Worm (Caenorhabditis elegans) whole organism, L2 larva: ENCODE data around the gene F40F8.4.

Source experiments
- C34F6.9 ChIP-seq: fragments of 150-350 bp; optimal IDR thresholded peaks from 2 replicates; lab custom pipeline; 2014; ENCODE audit warnings: missing biosample characterization, missing genetic modification characterization
- F13H6.1 ChIP-seq: sonication (generic microtip); optimal IDR thresholded peaks from 2 replicates; lab custom pipeline; 2016; ENCODE audit warnings: missing genetic modification characterization, missing compliant biosample characterization
- R02D3.7 ChIP-seq: fragments of 150-350 bp; optimal IDR thresholded peaks from 2 replicates; lab custom pipeline; 2014; ENCODE audit warnings: missing biosample characterization, missing genetic modification characterization
- Y55F3AM.14 ChIP-seq: fragments of 200-800 bp; sonication (Bioruptor generic); optimal IDR thresholded peaks from 2 replicates; lab custom pipeline; 2018; ENCODE audit warnings: mild to moderate bottlenecking, missing genetic modification characterization, missing compliant biosample characterization
- ZK546.5 ChIP-seq: sonication (generic microtip); optimal IDR thresholded peaks from 2 replicates; lab custom pipeline; 2017; ENCODE audit warnings: missing biosample characterization, missing genetic modification characterization
- alr-1 ChIP-seq: fragments of 150-350 bp; optimal IDR thresholded peaks from 2 replicates; lab custom pipeline; 2014; ENCODE audit warnings: missing biosample characterization, missing genetic modification characterization
- aly-2 ChIP-seq: fragments of 150-350 bp; optimal IDR thresholded peaks from 2 replicates; lab custom pipeline; 2014; ENCODE audit warnings: missing biosample characterization, missing genetic modification characterization
- ama-1 ChIP-seq: fragments of 150-350 bp; optimal IDR thresholded peaks from 2 replicates; lab custom pipeline; 2018; ENCODE audit warnings: inconsistent platforms
- blmp-1 ChIP-seq: sonication (generic microtip); optimal IDR thresholded peaks from 2 replicates; lab custom pipeline; 2017; ENCODE audit warnings: missing genetic modification characterization, mild to moderate bottlenecking, missing compliant biosample characterization, antibody characterized with exemption, moderate library complexity; ENCODE audit not compliant: insufficient read depth
- ceh-16 ChIP-seq: fragments of 150-350 bp; optimal IDR thresholded peaks from 2 replicates; lab custom pipeline; 2014; ENCODE audit warnings: missing biosample characterization, missing genetic modification characterization
- ceh-82 ChIP-seq: fragments of 150-350 bp; optimal IDR thresholded peaks from 2 replicates; lab custom pipeline; 2014; ENCODE audit warnings: missing biosample characterization, missing genetic modification characterization
- crh-2 ChIP-seq: sonication (generic microtip); optimal IDR thresholded peaks from 2 replicates; lab custom pipeline; 2017; ENCODE audit warnings: missing biosample characterization, missing genetic modification characterization
- dmd-4 ChIP-seq: sonication (generic microtip); optimal IDR thresholded peaks from 2 replicates; lab custom pipeline; 2017; ENCODE audit warnings: missing biosample characterization, missing genetic modification characterization
- egl-27 ChIP-seq: sonication (generic microtip); optimal IDR thresholded peaks from 3 replicates; lab custom pipeline; 2017; ENCODE audit warnings: missing biosample characterization, missing genetic modification reagents, missing genetic modification characterization
- elt-1 ChIP-seq: fragments of 150-350 bp; optimal IDR thresholded peaks from 2 replicates; lab custom pipeline; 2014; ENCODE audit warnings: missing biosample characterization, missing genetic modification characterization
- elt-3 ChIP-seq: sonication (generic microtip); optimal IDR thresholded peaks from 2 replicates; lab custom pipeline; 2017; ENCODE audit warnings: missing biosample characterization, missing genetic modification characterization
- fos-1 ChIP-seq: fragments of 150-350 bp; optimal IDR thresholded peaks from 2 replicates; lab custom pipeline; 2014; ENCODE audit warnings: missing biosample characterization, missing genetic modification characterization
- gmeb-1 ChIP-seq: fragments of 150-350 bp; optimal IDR thresholded peaks from 2 replicates; lab custom pipeline; 2014; ENCODE audit warnings: missing biosample characterization, missing genetic modification characterization
- lin-13 ChIP-seq: fragments of 150-350 bp; optimal IDR thresholded peaks from 2 replicates; lab custom pipeline; 2014; ENCODE audit warnings: missing biosample characterization, missing genetic modification reagents, missing genetic modification characterization
- lin-39 ChIP-seq: fragments of 150-350 bp; optimal IDR thresholded peaks from 2 replicates; lab custom pipeline; 2014; ENCODE audit warnings: missing biosample characterization, missing genetic modification reagents, missing genetic modification characterization
- lsy-2 ChIP-seq, 2 experiments: fragments of 150-350 bp in 1 of 2; sonication (generic microtip) in 1 of 2; optimal IDR thresholded peaks; 2 replicates each; lab custom pipeline; 2014 to 2017; ENCODE audit warnings: missing biosample characterization in 2 of 2, missing genetic modification characterization in 2 of 2
- mab-5 ChIP-seq: fragments of 150-350 bp; optimal IDR thresholded peaks from 2 replicates; lab custom pipeline; 2014; ENCODE audit warnings: missing biosample characterization, missing genetic modification characterization
- mbf-1 ChIP-seq: sonication (generic microtip); optimal IDR thresholded peaks from 2 replicates; lab custom pipeline; 2017; ENCODE audit warnings: missing biosample characterization, missing genetic modification characterization
- mdl-1 ChIP-seq, 2 experiments: fragments of 150-350 bp in 1 of 2; sonication (generic microtip) in 1 of 2; optimal IDR thresholded peaks; 2 replicates each; lab custom pipeline; 2017; ENCODE audit warnings: missing biosample characterization in 2 of 2, missing genetic modification characterization in 2 of 2
- nhr-10 ChIP-seq: sonication (generic microtip); optimal IDR thresholded peaks from 2 replicates; lab custom pipeline; 2017; ENCODE audit warnings: missing biosample characterization, missing genetic modification characterization
- nhr-11 ChIP-seq: fragments of 150-350 bp; optimal IDR thresholded peaks from 2 replicates; lab custom pipeline; 2014; ENCODE audit warnings: missing biosample characterization, missing genetic modification characterization
- nhr-12 ChIP-seq: fragments of 150-350 bp; optimal IDR thresholded peaks from 2 replicates; lab custom pipeline; 2014; ENCODE audit warnings: missing biosample characterization, missing genetic modification characterization
- nhr-129 ChIP-seq: fragments of 150-350 bp; optimal IDR thresholded peaks from 2 replicates; lab custom pipeline; 2014; ENCODE audit warnings: missing biosample characterization, missing genetic modification characterization
- nhr-21 ChIP-seq: fragments of 150-350 bp; optimal IDR thresholded peaks from 2 replicates; lab custom pipeline; 2014; ENCODE audit warnings: missing biosample characterization, missing genetic modification characterization
- nhr-23 ChIP-seq: fragments of 150-350 bp; optimal IDR thresholded peaks from 2 replicates; lab custom pipeline; 2014; ENCODE audit warnings: missing biosample characterization, missing genetic modification reagents, missing genetic modification characterization
- nhr-237 ChIP-seq: fragments of 150-350 bp; optimal IDR thresholded peaks from 2 replicates; lab custom pipeline; 2014; ENCODE audit warnings: missing biosample characterization, missing genetic modification characterization
- nhr-25 ChIP-seq: fragments of 150-350 bp; sonication (generic microtip); optimal IDR thresholded peaks from 3 replicates; lab custom pipeline; 2014; ENCODE audit warnings: missing biosample characterization, missing genetic modification characterization
- nhr-6 ChIP-seq: fragments of 150-350 bp; optimal IDR thresholded peaks from 2 replicates; lab custom pipeline; 2014; ENCODE audit warnings: missing biosample characterization, missing genetic modification characterization
- nhr-77 ChIP-seq: fragments of 150-350 bp; optimal IDR thresholded peaks from 2 replicates; lab custom pipeline; 2014; ENCODE audit warnings: missing biosample characterization, missing genetic modification characterization
- peb-1 ChIP-seq: fragments of 150-350 bp; optimal IDR thresholded peaks from 2 replicates; lab custom pipeline; 2014; ENCODE audit warnings: missing biosample characterization, missing genetic modification characterization
- sem-4 ChIP-seq: fragments of 150-350 bp; optimal IDR thresholded peaks from 2 replicates; lab custom pipeline; 2014; ENCODE audit warnings: missing biosample characterization, missing genetic modification reagents, missing genetic modification characterization
- sma-3 ChIP-seq: sonication (generic microtip); optimal IDR thresholded peaks from 2 replicates; lab custom pipeline; 2016; ENCODE audit warnings: missing genetic modification reagents, missing genetic modification characterization, missing compliant biosample characterization
- sma-9 ChIP-seq, 2 experiments: fragments of 150-350 bp in 1 of 2; sonication (generic microtip) in 1 of 2; optimal IDR thresholded peaks; 2 replicates each; lab custom pipeline; 2014 to 2016; ENCODE audit warnings: missing genetic modification characterization in 2 of 2, mild to moderate bottlenecking in 1 of 2, missing biosample characterization in 1 of 2, missing compliant biosample characterization in 1 of 2, missing genetic modification reagents in 1 of 2, moderate library complexity in 1 of 2
- snpc-4 ChIP-seq: fragments of 150-350 bp; optimal IDR thresholded peaks from 2 replicates; lab custom pipeline; 2014; ENCODE audit warnings: missing biosample characterization, missing genetic modification characterization
- unc-39 ChIP-seq: fragments of 150-350 bp; optimal IDR thresholded peaks from 2 replicates; lab custom pipeline; 2014; ENCODE audit warnings: missing biosample characterization, missing genetic modification characterization
- unc-62 ChIP-seq: fragments of 150-350 bp; optimal IDR thresholded peaks from 2 replicates; lab custom pipeline; 2014; ENCODE audit warnings: missing biosample characterization, missing genetic modification reagents, missing genetic modification characterization
- zag-1 ChIP-seq: fragments of 150-350 bp; optimal IDR thresholded peaks from 2 replicates; lab custom pipeline; 2014; ENCODE audit warnings: missing biosample characterization, missing genetic modification characterization
- ztf-1 ChIP-seq: fragments of 200-800 bp; sonication (Bioruptor generic); conservative IDR thresholded peaks from 2 replicates; pipeline ENCODE4 v1.3.6; 2022; ENCODE audit warnings: missing genetic modification characterization, missing compliant biosample characterization
- ztf-11 ChIP-seq: sonication (generic microtip); optimal IDR thresholded peaks from 2 replicates; lab custom pipeline; 2017; ENCODE audit warnings: missing biosample characterization, missing genetic modification characterization
- ztf-4 ChIP-seq: fragments of 150-350 bp; optimal IDR thresholded peaks from 2 replicates; lab custom pipeline; 2014; ENCODE audit warnings: missing biosample characterization, missing genetic modification characterization

The F40F8.4 gene

ce11 chrII:11101171-11101570 is 38.9 kb downstream of the F40F8.4 start:
- TF ChIP-seq dmd-4 (tag; lab: Kevin White, UChicago) = no peak
- TF ChIP-seq ztf-4 (tag; lab: Kevin White, UChicago) = no peak
- no peak for TF ChIP-seq sma-3 (GFP tag; lab: Kevin White, UChicago)
- no peak for TF ChIP-seq blmp-1 (tag; lab: Kevin White, UChicago)
- no peak for TF ChIP-seq nhr-237 (tag; lab: Kevin White, UChicago)
- no peak for TF ChIP-seq mdl-1 (tag; optimal IDR thresholded peaks at IDR 0.05; lab: Kevin White, UChicago)
- TF ChIP-seq, all 48 proteins: peak for 0

DNA sequence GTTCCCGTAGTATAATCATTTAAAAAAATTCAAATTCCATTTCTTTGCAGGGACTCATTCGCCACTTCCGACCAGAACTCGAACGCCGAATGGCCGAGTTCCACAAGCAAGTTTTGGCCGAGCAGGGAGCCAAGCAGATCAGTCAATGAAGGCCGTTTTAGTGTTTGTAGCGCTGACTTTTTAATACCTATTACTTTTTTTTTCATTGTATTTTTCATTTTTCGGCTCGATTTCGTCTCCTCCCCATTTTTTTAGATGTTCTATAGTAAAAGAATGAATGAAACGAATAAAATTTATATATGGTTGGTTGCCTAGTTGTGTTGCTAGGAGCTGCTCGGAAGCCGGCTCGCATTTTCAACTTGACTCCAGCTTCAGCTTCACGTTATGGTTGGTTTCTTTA is 40.2 kb downstream of the F40F8.4 start, which contains the start of gene C09H10.4:
TSS of gene C09H10.4 (plus strand) at position 301 of the 400 bp plus-strand sequence.
- no peak for TF ChIP-seq ZK546.5 (tag; lab: Kevin White, UChicago)
- no peak for TF ChIP-seq nhr-10 (tag; lab: Kevin White, UChicago)
- TF ChIP-seq ceh-82 (tag; lab: Kevin White, UChicago) = no peak
- TF ChIP-seq ceh-16 (tag; lab: Kevin White, UChicago) = no peak
- TF ChIP-seq R02D3.7 (tag; lab: Kevin White, UChicago) = no peak
- TF ChIP-seq peb-1 (tag; lab: Kevin White, UChicago) = no peak
- TF ChIP-seq egl-27 (tag; lab: Kevin White, UChicago) = no peak
- no peak for TF ChIP-seq alr-1
- TF ChIP-seq mab-5 (tag; lab: Kevin White, UChicago) = no peak
- no peak for TF ChIP-seq ztf-4 (tag; lab: Kevin White, UChicago)
- no peak for TF ChIP-seq elt-3
- TF ChIP-seq sem-4 (tag; lab: Kevin White, UChicago) = no peak
- no peak for TF ChIP-seq nhr-23 (tag; lab: Kevin White, UChicago)
- no peak for TF ChIP-seq aly-2
- no peak for TF ChIP-seq nhr-237 (tag; lab: Kevin White, UChicago)
- TF ChIP-seq crh-2 (tag; lab: Kevin White, UChicago) = no peak
- no peak for TF ChIP-seq snpc-4
- TF ChIP-seq nhr-6 (tag; lab: Kevin White, UChicago) = no peak
- no peak for TF ChIP-seq lsy-2 (tag; optimal IDR thresholded peaks at IDR 0.05; lab: Kevin White, UChicago)

- TF ChIP-seq mab-5 (tag; lab: Kevin White, UChicago) (peak; percentile 30), sma-3 (GFP tag; lab: Kevin White, UChicago) (peak; percentile 80), dmd-4 (tag; lab: Kevin White, UChicago) (no peak), lin-39 (no peak), nhr-77 (no peak), ZK546.5 (tag; lab: Kevin White, UChicago) (peak; percentile 33), mbf-1 (tag; lab: Kevin White, UChicago) (no peak), alr-1 (no peak), zag-1 (tag; lab: Kevin White, UChicago) (peak; percentile 66), ztf-4 (tag; lab: Kevin White, UChicago) (peak; percentile 54), sma-9 (GFP tag; optimal IDR thresholded peaks at IDR 0.05; lab: Kevin White, UChicago) (peak; percentile 67), sma-9 (tag; optimal IDR thresholded peaks at IDR 0.05; lab: Kevin White, UChicago) (no peak), lin-13 (GFP tag; lab: Kevin White, UChicago) (peak; percentile 83), crh-2 (tag; lab: Kevin White, UChicago) (peak; percentile 89), nhr-23 (tag; lab: Kevin White, UChicago) (no peak), nhr-25 (tag; lab: Kevin White, UChicago) (peak; percentile 86), ztf-11 (tag; lab: Kevin White, UChicago) (no peak), nhr-12 (tag; lab: Kevin White, UChicago) (no peak), nhr-21 (tag; lab: Kevin White, UChicago) (peak; percentile 83), nhr-129 (peak; percentile 90), nhr-237 (tag; lab: Kevin White, UChicago) (no peak), R02D3.7 (tag; lab: Kevin White, UChicago) (no peak), elt-1 (tag; lab: Kevin White, UChicago) (no peak), snpc-4 (peak; percentile 76), nhr-6 (tag; lab: Kevin White, UChicago) (no peak), nhr-11 (no peak), ama-1 (lab: Kevin White, UChicago) (peak; percentile 43), ztf-1 (GFP tag; lab: Robert Waterston, UW) (no peak), mdl-1 (tag; optimal IDR thresholded peaks at IDR 0.05; lab: Kevin White, UChicago) (peak in 1 of 2 experiments; percentile 13), ceh-82 (tag; lab: Kevin White, UChicago) (no peak), unc-62 (GFP tag; lab: Kevin White, UChicago) (no peak), C34F6.9 (tag; lab: Kevin White, UChicago) (peak; percentile 94), aly-2 (no peak), egl-27 (tag; lab: Kevin White, UChicago) (no peak), fos-1 (peak; percentile 73), sem-4 (tag; lab: Kevin White, UChicago) (peak; percentile 12), ceh-16 (tag; lab: Kevin White, UChicago) (no peak), elt-3 (no peak), lsy-2 (tag; optimal IDR thresholded peaks at IDR 0.05; lab: Kevin White, UChicago) (peak; percentile 92 to 99), gmeb-1 (tag; lab: Kevin White, UChicago) (peak; percentile 83), F13H6.1 (tag; lab: Kevin White, UChicago) (peak; percentile 64), Y55F3AM.14 (GFP tag; lab: Kevin White, UChicago) (no peak), unc-39 (no peak), peb-1 (tag; lab: Kevin White, UChicago) (no peak)
These were observed 42.7 kb downstream of the F40F8.4 start, which contains the start of the genes rpl-36.A and nuo-1 for ce11 chrII:11097154-11097887. TSS of gene rpl-36.A (minus strand) at chrII:11097204. TSS of gene nuo-1 (plus strand) at chrII:11097837.
